Fruit fly (Drosophila melanogaster) whole organism, prepupa: ENCODE results near the gene spi.

ENCODE experiments used
- Blimp-1 ChIP-seq: fragments of 200-800 bp; sonication (Bioruptor generic); optimal IDR thresholded peaks from 3 replicates; lab custom pipeline; 2017; ENCODE audit warnings: missing biosample characterization, missing genetic modification characterization, mild to moderate bottlenecking, moderate library complexity, missing genetic modification reagents
- CG10669 ChIP-seq: fragments of 200-800 bp; sonication (Bioruptor generic); optimal IDR thresholded peaks from 3 replicates; lab custom pipeline; 2018; ENCODE audit warnings: missing biosample characterization, mild to moderate bottlenecking, missing genetic modification characterization, moderate library complexity
- CG11762 ChIP-seq: fragments of 200-800 bp; sonication (Bioruptor generic); optimal IDR thresholded peaks from 3 replicates; lab custom pipeline; 2016; ENCODE audit warnings: missing biosample characterization, missing genetic modification characterization; ENCODE audit not compliant: insufficient read depth
- CG15336 ChIP-seq: fragments of 200-800 bp; sonication (Bioruptor generic); IDR thresholded peaks from 2 replicates; pipeline ENCODE4 v1.3.6; 2022; ENCODE audit warnings: missing biosample characterization, missing genetic modification characterization
- CG1621 ChIP-seq: fragments of 200-800 bp; sonication (Bioruptor generic); optimal IDR thresholded peaks from 3 replicates; lab custom pipeline; 2018; ENCODE audit warnings: missing biosample characterization, mild to moderate bottlenecking, missing genetic modification characterization
- CG3032 ChIP-seq: fragments of 200-800 bp; optimal IDR thresholded peaks from 2 replicates; lab custom pipeline; 2019; ENCODE audit warnings: missing biosample characterization, mild to moderate bottlenecking, missing genetic modification characterization, moderate library complexity
- CG32006 ChIP-seq: fragments of 200-800 bp; sonication (Bioruptor generic); optimal IDR thresholded peaks from 3 replicates; lab custom pipeline; 2017; ENCODE audit warnings: missing biosample characterization, mild to moderate bottlenecking, missing genetic modification characterization
- CG34406 ChIP-seq: fragments of 200-800 bp; sonication (Bioruptor generic); optimal IDR thresholded peaks from 3 replicates; lab custom pipeline; 2016; ENCODE audit warnings: missing biosample characterization, missing genetic modification characterization
- CG4318 ChIP-seq: fragments of 200-800 bp; sonication (Bioruptor generic); optimal IDR thresholded peaks from 3 replicates; lab custom pipeline; 2017; ENCODE audit warnings: missing biosample characterization, mild to moderate bottlenecking, missing genetic modification characterization
- CG6163 ChIP-seq: fragments of 200-800 bp; sonication (Bioruptor generic); IDR thresholded peaks from 3 replicates; pipeline ENCODE4 v1.3.6; 2022; ENCODE audit warnings: missing biosample characterization, missing genetic modification characterization
- CG6276 ChIP-seq: fragments of 200-800 bp; sonication (Bioruptor generic); optimal IDR thresholded peaks from 2 replicates; lab custom pipeline; 2017; ENCODE audit warnings: missing biosample characterization, mild to moderate bottlenecking, missing genetic modification characterization
- CG6792 ChIP-seq: fragments of 200-800 bp; sonication (Bioruptor generic); optimal IDR thresholded peaks from 3 replicates; lab custom pipeline; 2016; ENCODE audit warnings: missing biosample characterization, missing genetic modification characterization
- CG6808 ChIP-seq: fragments of 200-800 bp; sonication (Bioruptor generic); optimal IDR thresholded peaks from 3 replicates; lab custom pipeline; 2017; ENCODE audit warnings: missing biosample characterization, missing genetic modification characterization, mild to moderate bottlenecking, moderate library complexity, missing genetic modification reagents
- CG8119 ChIP-seq: fragments of 200-800 bp; sonication (Bioruptor generic); IDR thresholded peaks from 3 replicates; pipeline ENCODE4 v1.3.6; 2022; ENCODE audit warnings: missing biosample characterization, missing genetic modification characterization
- CG9139 ChIP-seq: fragments of 200-800 bp; sonication (Bioruptor generic); optimal IDR thresholded peaks from 3 replicates; lab custom pipeline; 2017; ENCODE audit warnings: missing biosample characterization, mild to moderate bottlenecking, missing genetic modification characterization
- Eip75B ChIP-seq: fragments of 200-800 bp; sonication (Bioruptor generic); optimal IDR thresholded peaks from 3 replicates; lab custom pipeline; 2016; ENCODE audit warnings: missing biosample characterization, missing genetic modification characterization
- Eip78C ChIP-seq: fragments of 200-800 bp; sonication (Bioruptor generic); peaks from one replicate; lab custom pipeline; 2016; ENCODE audit warnings: missing biosample characterization, missing genetic modification characterization
- Eip93F ChIP-seq: fragments of 200-800 bp; sonication (Bioruptor generic); optimal IDR thresholded peaks from 2 replicates; lab custom pipeline; 2016; ENCODE audit warnings: missing biosample characterization, mild to moderate bottlenecking, missing genetic modification characterization
- Ets21C ChIP-seq: fragments of 200-800 bp; sonication (Bioruptor generic); optimal IDR thresholded peaks from 3 replicates; lab custom pipeline; 2016; ENCODE audit warnings: missing biosample characterization, missing genetic modification characterization
- Ets96B ChIP-seq: fragments of 200-800 bp; optimal IDR thresholded peaks from 2 replicates; lab custom pipeline; 2019; ENCODE audit warnings: missing biosample characterization, mild to moderate bottlenecking, missing genetic modification characterization, moderate library complexity
- Hr39 ChIP-seq: fragments of 200-800 bp; sonication (Bioruptor generic); optimal IDR thresholded peaks from 2 replicates; lab custom pipeline; 2016; ENCODE audit warnings: missing biosample characterization, missing genetic modification characterization
- Hr4 ChIP-seq: fragments of 200-800 bp; sonication (Bioruptor generic); optimal IDR thresholded peaks from 3 replicates; lab custom pipeline; 2016; ENCODE audit warnings: missing biosample characterization, missing genetic modification characterization
- Lpt ChIP-seq: fragments of 200-800 bp; sonication (Bioruptor generic); optimal IDR thresholded peaks from 3 replicates; lab custom pipeline; 2016; ENCODE audit warnings: missing biosample characterization, missing genetic modification characterization
- Met ChIP-seq: fragments of 200-800 bp; sonication (Bioruptor generic); optimal IDR thresholded peaks from 3 replicates; lab custom pipeline; 2016; ENCODE audit warnings: missing biosample characterization, missing genetic modification characterization
- Smox ChIP-seq: fragments of 200-800 bp; sonication (Bioruptor generic); optimal IDR thresholded peaks from 3 replicates; lab custom pipeline; 2016; ENCODE audit warnings: missing biosample characterization, missing genetic modification characterization
- Sox14 ChIP-seq: fragments of 200-800 bp; sonication (Bioruptor generic); optimal IDR thresholded peaks from 3 replicates; lab custom pipeline; 2016; ENCODE audit warnings: missing biosample characterization, missing genetic modification characterization
- achi ChIP-seq: fragments of 200-800 bp; sonication (Bioruptor generic); optimal IDR thresholded peaks from 3 replicates; lab custom pipeline; 2016; ENCODE audit warnings: missing biosample characterization, missing genetic modification characterization
- cyc ChIP-seq: fragments of 200-800 bp; sonication (Bioruptor generic); optimal IDR thresholded peaks from 3 replicates; lab custom pipeline; 2016; ENCODE audit warnings: missing biosample characterization, missing genetic modification characterization
- dsx ChIP-seq: fragments of 200-800 bp; optimal IDR thresholded peaks from 3 replicates; lab custom pipeline; 2019; ENCODE audit warnings: missing biosample characterization, mild to moderate bottlenecking, missing genetic modification characterization, moderate library complexity; ENCODE audit not compliant: poor library complexity, severe bottlenecking
- eg ChIP-seq: fragments of 200-800 bp; sonication (Bioruptor generic); IDR thresholded peaks from 3 replicates; pipeline ENCODE4 v1.3.6; 2022; ENCODE audit warnings: missing biosample characterization, missing genetic modification characterization
- esn ChIP-seq: fragments of 200-800 bp; sonication (Bioruptor generic); optimal IDR thresholded peaks from 2 replicates; lab custom pipeline; 2016; ENCODE audit warnings: missing biosample characterization, mild to moderate bottlenecking, missing genetic modification characterization, moderate library complexity
- fd85E ChIP-seq: fragments of 200-800 bp; sonication (Bioruptor generic); optimal IDR thresholded peaks from 3 replicates; lab custom pipeline; 2016; ENCODE audit warnings: missing biosample characterization, missing genetic modification characterization
- fkh ChIP-seq: fragments of 200-800 bp; sonication (Bioruptor generic); optimal IDR thresholded peaks from 3 replicates; lab custom pipeline; 2017; ENCODE audit warnings: missing biosample characterization, mild to moderate bottlenecking, missing genetic modification characterization, moderate library complexity
- lz ChIP-seq: fragments of 200-800 bp; sonication (Bioruptor generic); optimal IDR thresholded peaks from 3 replicates; lab custom pipeline; 2016; ENCODE audit warnings: missing biosample characterization, missing genetic modification characterization
- net ChIP-seq: fragments of 200-800 bp; sonication (Bioruptor generic); optimal IDR thresholded peaks from 3 replicates; lab custom pipeline; 2016; ENCODE audit warnings: missing biosample characterization, missing genetic modification characterization
- ss ChIP-seq, 2 experiments: fragments of 200-800 bp; sonication (Bioruptor generic); optimal IDR thresholded peaks; 2 replicates in 1 of 2; 3 replicates in 1 of 2; lab custom pipeline; 2017 to 2018; ENCODE audit warnings: mild to moderate bottlenecking in 2 of 2, missing biosample characterization in 2 of 2, missing genetic modification characterization in 2 of 2, moderate library complexity in 1 of 2
- vri ChIP-seq: fragments of 200-800 bp; sonication (Bioruptor generic); optimal IDR thresholded peaks from 3 replicates; lab custom pipeline; 2016; ENCODE audit warnings: missing biosample characterization, mild to moderate bottlenecking, missing genetic modification characterization

The spi gene

DNA sequence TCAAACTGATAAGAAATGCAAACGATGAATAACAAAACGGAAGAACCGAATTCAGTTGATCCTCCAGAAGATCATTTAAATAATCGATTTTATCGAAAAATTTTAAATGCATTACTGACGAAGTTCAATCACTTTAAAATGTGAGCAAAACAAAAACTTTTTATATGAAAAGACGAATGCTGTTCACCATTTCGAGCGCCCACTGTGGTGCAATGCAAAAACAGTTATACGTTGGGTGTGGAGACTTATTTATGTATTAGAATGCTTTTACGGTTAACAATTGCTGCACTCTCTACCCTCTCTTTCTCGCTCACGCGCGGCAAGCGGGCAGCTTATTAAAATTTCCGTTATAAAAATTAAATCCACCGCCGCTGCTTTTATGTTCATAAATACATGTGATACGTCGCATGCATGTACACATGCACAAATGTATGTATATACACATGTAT is 6.3 kb downstream of the spi start (continued):
- TF ChIP-seq achi (GFP tag; lab: Kevin White, UChicago) (peak; percentile 37), CG6276 (GFP tag; lab: Kevin White, UChicago) (no peak), Blimp-1 (GFP tag; lab: Kevin White, UChicago) (no peak), vri (peak; percentile 4), CG6163 (GFP tag; lab: Robert Waterston, UW) (peak; percentile 56; the same call in 2 of the 3 replicates), Eip93F (GFP tag; lab: Kevin White, UChicago) (peak; percentile 37), CG3032 (tag; lab: Kevin White, UChicago) (peak; percentile 5), CG4318 (peak; percentile 28)

DNA sequence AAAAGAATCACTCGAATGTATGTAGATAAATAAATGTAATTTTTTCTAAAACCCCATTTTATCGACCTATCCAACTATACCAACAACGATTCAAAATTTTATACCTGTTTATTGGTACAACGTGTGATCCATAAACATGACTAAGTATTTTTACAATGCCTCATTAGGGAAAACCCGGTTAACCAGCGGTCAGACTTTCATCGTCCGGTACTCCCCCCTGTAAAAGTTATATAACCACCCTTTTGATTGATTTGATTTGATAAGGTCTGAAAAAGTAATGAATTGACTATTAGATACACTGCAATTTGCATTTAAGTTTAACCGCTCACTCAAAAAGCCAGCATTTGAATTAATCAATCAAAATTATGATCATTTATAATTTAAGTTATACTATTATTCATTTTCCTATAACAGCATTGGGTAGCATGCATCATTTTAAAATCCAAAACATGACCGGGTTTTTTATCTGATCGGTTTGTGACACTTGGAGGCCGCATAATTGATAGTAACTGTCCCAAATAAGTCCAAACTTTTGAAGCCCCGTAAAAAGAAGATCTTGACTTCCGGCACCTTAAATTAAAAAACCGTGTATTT is 9.7 kb downstream of the spi start:
- TF ChIP-seq vri (peak; percentile 7), dsx (no peak), ss (GFP tag; optimal IDR thresholded peaks at IDR 0.05; lab: Kevin White, UChicago) (no peak), Eip93F (GFP tag; lab: Kevin White, UChicago) (no peak), Smox (GFP tag; lab: Kevin White, UChicago) (no peak), Eip78C (GFP tag; lab: Kevin White, UChicago) (peak; percentile 25)

DNA sequence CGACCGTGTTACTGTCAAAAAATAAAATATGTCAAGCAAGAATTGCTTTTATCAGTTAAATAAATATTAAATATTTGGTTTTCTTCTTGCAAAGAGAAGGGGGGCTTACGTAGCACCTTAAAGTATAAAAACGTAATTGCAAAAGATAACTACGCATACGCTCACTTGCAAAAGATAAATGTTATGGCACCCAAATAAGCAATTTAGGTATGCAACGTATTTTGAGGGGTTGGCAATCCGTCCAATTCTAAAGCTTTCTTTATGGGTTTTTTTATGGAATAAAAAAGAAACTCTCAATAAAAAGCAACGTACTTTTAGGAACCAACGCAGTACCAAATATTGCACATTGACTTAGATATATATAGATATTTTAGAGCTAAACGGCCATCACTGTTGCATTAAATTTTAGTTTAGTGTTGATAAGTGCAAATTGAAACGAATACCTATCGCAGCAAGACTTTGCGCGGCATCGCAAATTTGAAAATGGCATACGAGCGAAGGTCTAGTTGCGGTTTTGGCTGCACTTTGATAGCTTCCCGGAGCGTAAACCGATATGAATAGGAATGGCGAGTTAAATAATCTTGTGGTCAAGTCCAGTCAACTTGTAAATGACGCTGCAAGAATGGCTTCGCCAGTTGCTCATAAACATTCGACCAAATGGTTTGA is 11.7 kb downstream of the spi start, which contains the start of gene CG13077:
CG13077 (plus strand) TSS at position 631 of the 666 bp plus-strand sequence.
- TF ChIP-seq Eip78C (GFP tag; lab: Kevin White, UChicago), result peak; percentile 38
- TF ChIP-seq ss (GFP tag; optimal IDR thresholded peaks at IDR 0.05; lab: Kevin White, UChicago), result no peak
- TF ChIP-seq fkh (GFP tag; lab: Kevin White, UChicago), result peak; percentile 40

DNA sequence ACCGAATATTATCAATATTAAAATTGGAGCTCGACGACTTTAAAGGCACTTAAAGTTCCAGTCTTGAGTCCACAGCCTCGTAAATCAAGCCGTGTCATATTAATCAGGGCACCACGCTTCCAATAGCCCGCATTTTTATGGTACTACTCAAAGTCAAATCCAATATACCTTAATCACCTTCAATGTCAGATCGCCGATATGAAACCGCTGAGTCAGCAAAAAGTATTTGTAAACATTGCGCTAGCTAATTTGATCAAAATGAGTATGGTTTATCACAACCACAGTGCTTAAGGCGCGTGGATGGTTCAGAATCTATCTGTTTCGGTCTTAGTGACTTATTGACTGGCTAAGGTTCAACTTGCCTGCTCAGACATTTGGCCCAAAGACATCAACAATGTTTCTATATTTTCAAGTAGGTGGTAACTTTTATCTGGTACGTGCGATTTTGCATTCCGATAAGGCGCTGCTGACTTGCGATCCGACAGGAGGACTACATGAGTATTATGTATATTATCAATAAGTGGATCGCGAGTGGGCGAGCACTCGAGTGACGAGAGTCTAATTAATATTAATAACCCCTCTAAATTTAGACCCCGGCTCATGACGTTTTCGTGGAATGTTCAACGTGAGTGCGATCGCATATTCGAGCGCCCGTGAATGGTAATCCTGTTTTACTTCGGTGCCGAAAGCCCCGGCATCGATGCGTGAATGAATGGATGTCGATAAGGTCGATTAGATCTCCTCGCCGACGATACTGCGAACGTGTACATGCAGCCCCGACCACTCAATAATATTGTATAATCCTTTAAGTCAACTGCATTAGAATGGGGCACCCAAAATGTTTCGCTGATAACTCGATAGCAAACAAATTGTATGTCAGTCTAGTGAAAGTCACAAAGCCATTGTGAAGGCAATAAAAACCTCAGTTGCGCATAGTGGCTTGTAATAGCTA is 13.8 kb downstream of the spi start, which contains the start of gene CG13078:
CG13078 (plus strand) TSS at position 902 of the 952 bp plus-strand sequence.
- TF ChIP-seq CG8119 (GFP tag; lab: Robert Waterston, UW), result no peak

DNA sequence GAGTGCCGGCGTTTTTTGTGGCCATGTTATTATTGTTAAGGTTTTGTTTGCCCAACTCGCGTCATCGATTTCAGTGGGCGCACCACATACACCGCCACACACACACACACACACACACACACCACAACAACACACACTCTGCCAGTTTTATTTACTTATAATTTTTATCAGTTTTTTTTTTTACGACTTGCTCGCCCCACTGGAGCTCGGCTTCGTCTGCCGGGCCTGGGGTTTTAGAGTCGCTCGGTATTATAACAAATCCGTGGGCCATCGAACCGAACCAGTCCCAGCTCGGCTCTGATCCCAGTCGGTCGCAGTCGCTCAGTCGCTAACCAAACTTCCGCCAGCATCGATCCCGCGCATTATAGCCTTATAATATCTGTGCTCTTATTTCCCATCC is 27.7 kb downstream of the spi start:
- TF ChIP-seq ss (GFP tag; optimal IDR thresholded peaks at IDR 0.05; lab: Kevin White, UChicago), result no peak
- TF ChIP-seq CG8119 (GFP tag; lab: Robert Waterston, UW), result peak; percentile 60; the same call in 2 of the 3 replicates
- no peak for TF ChIP-seq Hr4 (GFP tag; lab: Kevin White, UChicago)
- TF ChIP-seq CG15336 (GFP tag; lab: Robert Waterston, UW), result no peak
- TF ChIP-seq Lpt (GFP tag; lab: Kevin White, UChicago), result peak; percentile 50
- no peak for TF ChIP-seq cyc (GFP tag; lab: Kevin White, UChicago)
- TF ChIP-seq CG6163 (GFP tag; lab: Robert Waterston, UW), result no peak
- TF ChIP-seq Eip75B (GFP tag; lab: Kevin White, UChicago), result peak; percentile 68
- peak; percentile 71 for TF ChIP-seq vri
- TF ChIP-seq Sox14 (GFP tag; lab: Kevin White, UChicago), result no peak
- TF ChIP-seq esn (GFP tag; lab: Kevin White, UChicago), result peak; percentile 20
- no peak for TF ChIP-seq Ets21C
- TF ChIP-seq CG10669, result no peak
- peak; percentile 71 for TF ChIP-seq Eip78C (GFP tag; lab: Kevin White, UChicago)
- TF ChIP-seq fd85E (GFP tag; lab: Kevin White, UChicago), result no peak
- TF ChIP-seq Smox (GFP tag; lab: Kevin White, UChicago), result peak; percentile 40
- TF ChIP-seq CG6792 (GFP tag; lab: Kevin White, UChicago), result peak; percentile 12
- TF ChIP-seq CG6808, result peak; percentile 70
- no peak for TF ChIP-seq lz (GFP tag; lab: Kevin White, UChicago)
- TF ChIP-seq Met (GFP tag; lab: Kevin White, UChicago), result no peak
- TF ChIP-seq CG11762 (GFP tag; lab: Kevin White, UChicago), result no peak
- no peak for TF ChIP-seq CG32006
- peak; percentile 69 for TF ChIP-seq CG1621 (tag; lab: Kevin White, UChicago)
- TF ChIP-seq net, result no peak
- TF ChIP-seq eg (GFP tag; lab: Robert Waterston, UW), result no peak; the same call in 2 of the 3 replicates
- TF ChIP-seq achi (GFP tag; lab: Kevin White, UChicago), result peak; percentile 37
- no peak for TF ChIP-seq CG6276 (GFP tag; lab: Kevin White, UChicago)
- TF ChIP-seq Ets96B (tag; lab: Kevin White, UChicago), result no peak
- TF ChIP-seq CG9139, result peak; percentile 29
- TF ChIP-seq CG34406, result no peak
- no peak for TF ChIP-seq Hr39 (GFP tag; lab: Kevin White, UChicago)
